Worm (Caenorhabditis elegans): ENCODE results near the gene R148.7.

- TF ChIP-seq zag-1 (tag; optimal IDR thresholded peaks at IDR 0.05) (no peak), nhr-28 (tag; optimal IDR thresholded peaks at IDR 0.05) (no peak), ama-1 (optimal IDR thresholded peaks at IDR 0.05) (no peak), elt-2 (tag; optimal IDR thresholded peaks at IDR 0.05) (no peak)
These were observed 43.2 kb upstream of the R148.7 start for ce11 chrIII:3241361-3241760.

Measured in whole organism, L3 larva.